Fruit fly (Drosophila melanogaster) whole organism, embryonic: ENCODE results near the gene qjt.

Experiments
- CG11093 ChIP-seq: fragments of 200-800 bp; sonication (Bioruptor generic); IDR thresholded peaks from 3 replicates; pipeline ENCODE4 v1.3.6; 2022; ENCODE audit warnings: missing biosample characterization, missing genetic modification characterization
- CG11696 ChIP-seq: fragments of 200-800 bp; sonication (Bioruptor generic); IDR thresholded peaks from 2 replicates; pipeline ENCODE4 v1.3.6; 2022; ENCODE audit warnings: missing biosample characterization, missing genetic modification characterization
- CG1529 ChIP-seq: fragments of 200-800 bp; sonication (Bioruptor generic); optimal IDR thresholded peaks from 3 replicates; lab custom pipeline; 2018; ENCODE audit warnings: missing biosample characterization, missing genetic modification characterization
- CG15514 ChIP-seq: fragments of 200-800 bp; sonication (Bioruptor generic); optimal IDR thresholded peaks from 3 replicates; lab custom pipeline; 2017; ENCODE audit warnings: missing biosample characterization, missing genetic modification characterization, mild to moderate bottlenecking, moderate library complexity, missing genetic modification reagents
- Dref ChIP-seq: fragments of 200-800 bp; sonication (Bioruptor generic); IDR thresholded peaks from 2 replicates; pipeline ENCODE4 v1.3.6; 2022; ENCODE audit warnings: missing biosample characterization, missing genetic modification characterization
- Lhr ChIP-seq: fragments of 200-800 bp; sonication (Bioruptor generic); optimal IDR thresholded peaks from 3 replicates; lab custom pipeline; 2017; ENCODE audit warnings: mild to moderate bottlenecking, missing biosample characterization, missing genetic modification reagents, missing genetic modification characterization
- dm ChIP-seq: fragments of 200-800 bp; sonication (Bioruptor generic); optimal IDR thresholded peaks from 3 replicates; lab custom pipeline; 2016; ENCODE audit warnings: missing biosample characterization, missing genetic modification characterization
- mam ChIP-seq: fragments of 200-800 bp; sonication (Bioruptor generic); optimal IDR thresholded peaks from 3 replicates; lab custom pipeline; 2016; ENCODE audit warnings: missing biosample characterization, missing genetic modification characterization
- stwl ChIP-seq: fragments of 200-800 bp; sonication (Bioruptor generic); optimal IDR thresholded peaks from 3 replicates; lab custom pipeline; 2018; ENCODE audit warnings: missing biosample characterization, mild to moderate bottlenecking, missing genetic modification characterization, moderate library complexity
- tap ChIP-seq: fragments of 200-800 bp; optimal IDR thresholded peaks from 3 replicates; lab custom pipeline; 2019; ENCODE audit warnings: missing biosample characterization, mild to moderate bottlenecking, missing genetic modification characterization, moderate library complexity
- trem ChIP-seq: fragments of 200-800 bp; optimal IDR thresholded peaks from 3 replicates; lab custom pipeline; 2019; ENCODE audit warnings: missing biosample characterization, mild to moderate bottlenecking, missing genetic modification characterization, moderate library complexity
- yki ChIP-seq: fragments of >200 bp; optimal IDR thresholded peaks from 3 replicates; lab custom pipeline; 2018

dm6 chr3L:17473889-17474288 lies 5.0 kb upstream of the qjt start:
- no peak for TF ChIP-seq dm (GFP tag; lab: Kevin White, UChicago)
- TF ChIP-seq stwl (tag; lab: Kevin White, UChicago): no peak
- no peak for TF ChIP-seq mam (GFP tag; lab: Kevin White, UChicago)
- no peak for TF ChIP-seq yki (lab: Kevin White, UChicago)
- no peak for TF ChIP-seq CG11093 (GFP tag; lab: Robert Waterston, UW)
- TF ChIP-seq Dref (GFP tag; lab: Robert Waterston, UW): no peak
- TF ChIP-seq trem: no peak
- TF ChIP-seq CG11696: no peak
- TF ChIP-seq CG15514: no peak
- no peak for TF ChIP-seq Lhr (GFP tag; lab: Kevin White, UChicago)
- TF ChIP-seq tap (tag; lab: Kevin White, UChicago): no peak
- TF ChIP-seq CG1529: no peak
